Fruit fly (Drosophila melanogaster) whole organism, wandering third instar larva: ENCODE results near the gene CycT.
A peak's percentile ranks its signal among the peaks of the same experiment; 100 is the strongest.

ENCODE experiments used
- Abd-B ChIP-seq: fragments of >200 bp; optimal IDR thresholded peaks from 2 replicates; lab custom pipeline; 2017; ENCODE audit warnings: missing biosample characterization, missing genetic modification characterization
- CG32264 ChIP-seq: fragments of 200-800 bp; sonication (Bioruptor generic); optimal IDR thresholded peaks from 2 replicates; lab custom pipeline; 2016; ENCODE audit warnings: missing biosample characterization, missing genetic modification characterization
- CG9705 ChIP-seq: fragments of 200-800 bp; sonication (Bioruptor generic); optimal IDR thresholded peaks from 2 replicates; lab custom pipeline; 2018; ENCODE audit warnings: missing biosample characterization, mild to moderate bottlenecking, missing genetic modification characterization
- CrebA ChIP-seq: fragments of 200-800 bp; sonication (Bioruptor generic); optimal IDR thresholded peaks from 2 replicates; lab custom pipeline; 2016; ENCODE audit warnings: missing biosample characterization, mild to moderate bottlenecking, missing genetic modification characterization, borderline replicate concordance
- Dfd ChIP-seq: fragments of >200 bp; optimal IDR thresholded peaks from 2 replicates; lab custom pipeline; 2017; ENCODE audit warnings: missing biosample characterization, missing genetic modification characterization
- Dif ChIP-seq: fragments of 200-275, 200-300 bp; sonication (Bioruptor generic); optimal IDR thresholded peaks from 2 replicates; lab custom pipeline; 2018; ENCODE audit warnings: missing biosample characterization, missing genetic modification characterization; ENCODE audit not compliant: partially characterized antibody
- GATAd ChIP-seq: sonication (Bioruptor generic); optimal IDR thresholded peaks from 2 replicates; lab custom pipeline; 2016; ENCODE audit warnings: missing biosample characterization, missing genetic modification characterization
- HLH106 ChIP-seq: fragments of 200-800 bp; optimal IDR thresholded peaks from 3 replicates; lab custom pipeline; 2019; ENCODE audit warnings: missing biosample characterization, mild to moderate bottlenecking, missing genetic modification characterization, moderate library complexity
- Hnf4 ChIP-seq: fragments of 200-800 bp; sonication (Bioruptor generic); optimal IDR thresholded peaks from 2 replicates; lab custom pipeline; 2016; ENCODE audit warnings: missing biosample characterization, mild to moderate bottlenecking, missing genetic modification characterization
- Hr78 ChIP-seq: fragments of >200 bp; optimal IDR thresholded peaks from 2 replicates; lab custom pipeline; 2017; ENCODE audit warnings: missing biosample characterization, missing genetic modification characterization
- Hr83 ChIP-seq: fragments of 200-300 bp; sonication (Bioruptor generic); optimal IDR thresholded peaks from 2 replicates; lab custom pipeline; 2016; ENCODE audit warnings: missing biosample characterization, mild to moderate bottlenecking, missing genetic modification characterization, moderate library complexity; ENCODE audit not compliant: poor library complexity, severe bottlenecking
- Jra ChIP-seq: sonication (Bioruptor generic); optimal IDR thresholded peaks from 2 replicates; lab custom pipeline; 2016; ENCODE audit warnings: missing biosample characterization, missing genetic modification characterization
- Mio ChIP-seq: sonication (Bioruptor generic); optimal IDR thresholded peaks from 2 replicates; lab custom pipeline; 2016; ENCODE audit warnings: missing biosample characterization, missing genetic modification characterization
- Myc ChIP-seq: fragments of >200 bp; optimal IDR thresholded peaks from 2 replicates; lab custom pipeline; 2017
- N ChIP-seq: fragments of >200 bp; optimal IDR thresholded peaks from 2 replicates; lab custom pipeline; 2018; ENCODE audit warnings: missing biosample characterization, missing external identifiers, missing genetic modification characterization
- OdsH ChIP-seq: fragments of 200-800 bp; sonication (Bioruptor generic); optimal IDR thresholded peaks from 2 replicates; lab custom pipeline; 2016; ENCODE audit warnings: missing biosample characterization, mild to moderate bottlenecking, missing genetic modification characterization
- Rel ChIP-seq, 2 experiments: fragments of 200-800 bp; sonication (Bioruptor generic) in 1 of 2; optimal IDR thresholded peaks; 2 replicates in 1 of 2; 3 replicates in 1 of 2; lab custom pipeline; 2016 to 2019; ENCODE audit warnings: mild to moderate bottlenecking in 2 of 2, missing biosample characterization in 2 of 2, missing genetic modification characterization in 2 of 2, moderate library complexity in 1 of 2
- Sp1 ChIP-seq: fragments of 200-800 bp; sonication (Bioruptor generic); optimal IDR thresholded peaks from 3 replicates; lab custom pipeline; 2019; ENCODE audit warnings: missing biosample characterization, mild to moderate bottlenecking, missing genetic modification characterization, moderate library complexity
- Vsx2 ChIP-seq: fragments of 200-300, 225-300 bp; sonication (Bioruptor generic); optimal IDR thresholded peaks from 2 replicates; lab custom pipeline; 2018; ENCODE audit warnings: missing biosample characterization, missing genetic modification characterization; ENCODE audit not compliant: partially characterized antibody
- br ChIP-seq: fragments of 200-800 bp; sonication (Bioruptor generic); optimal IDR thresholded peaks from 2 replicates; lab custom pipeline; 2016; ENCODE audit warnings: missing biosample characterization, missing genetic modification characterization
- brk ChIP-seq: fragments of 200-800 bp; sonication (Bioruptor generic); optimal IDR thresholded peaks from 2 replicates; lab custom pipeline; 2016; ENCODE audit warnings: missing biosample characterization, mild to moderate bottlenecking, missing genetic modification characterization
- dl ChIP-seq, 2 experiments: fragments of 175-275, 200-275 bp in 1 of 2; fragments of 200-275 bp in 1 of 2; sonication (Bioruptor generic); optimal IDR thresholded peaks; lab custom pipeline; 2018; ENCODE audit warnings: mild to moderate bottlenecking in 2 of 2, missing biosample characterization in 2 of 2, missing genetic modification characterization in 2 of 2, moderate library complexity in 2 of 2; ENCODE audit not compliant: partially characterized antibody in 2 of 2, insufficient read depth in 1 of 2
- dmrt93B ChIP-seq: fragments of 200-800 bp; sonication (Bioruptor generic); optimal IDR thresholded peaks from 2 replicates; lab custom pipeline; 2018; ENCODE audit warnings: missing biosample characterization, mild to moderate bottlenecking, missing genetic modification characterization
- dsf ChIP-seq: sonication (Bioruptor generic); optimal IDR thresholded peaks from 2 replicates; lab custom pipeline; 2016; ENCODE audit warnings: missing biosample characterization, missing genetic modification characterization, borderline replicate concordance
- ey ChIP-seq: fragments of 200-800 bp; sonication (Bioruptor generic); optimal IDR thresholded peaks from 2 replicates; lab custom pipeline; 2016; ENCODE audit warnings: missing biosample characterization, missing genetic modification characterization
- foxo ChIP-seq, 2 experiments: fragments of 200-800 bp; sonication (Bioruptor generic); optimal IDR thresholded peaks; 2 replicates in 1 of 2; 3 replicates in 1 of 2; lab custom pipeline; 2016 to 2017; ENCODE audit warnings: missing biosample characterization in 2 of 2, missing genetic modification characterization in 2 of 2
- fru ChIP-seq: fragments of 200-800 bp; sonication (Bioruptor generic); optimal IDR thresholded peaks from 3 replicates; lab custom pipeline; 2016; ENCODE audit warnings: missing biosample characterization, mild to moderate bottlenecking, missing genetic modification characterization
- h ChIP-seq: fragments of 200-800 bp; sonication (Bioruptor generic); optimal IDR thresholded peaks from 3 replicates; lab custom pipeline; 2016; ENCODE audit warnings: missing biosample characterization, mild to moderate bottlenecking, missing genetic modification characterization
- jim ChIP-seq: fragments of 175-275, 200-325 bp; sonication (Bioruptor generic); optimal IDR thresholded peaks from 2 replicates; lab custom pipeline; 2016; ENCODE audit warnings: missing biosample characterization, mild to moderate bottlenecking, missing genetic modification characterization
- lola ChIP-seq: fragments of >200 bp; optimal IDR thresholded peaks from 2 replicates; lab custom pipeline; 2017; ENCODE audit warnings: missing biosample characterization, missing genetic modification characterization
- pan ChIP-seq: fragments of >200 bp; optimal IDR thresholded peaks from 2 replicates; lab custom pipeline; 2017
- psq ChIP-seq: fragments of 200-800 bp; sonication (Bioruptor generic); optimal IDR thresholded peaks from 3 replicates; lab custom pipeline; 2017; ENCODE audit warnings: missing biosample characterization, mild to moderate bottlenecking, missing genetic modification characterization, moderate library complexity
- rgr ChIP-seq: fragments of 200-800 bp; sonication (Bioruptor generic); optimal IDR thresholded peaks from 3 replicates; lab custom pipeline; 2016; ENCODE audit warnings: missing biosample characterization, mild to moderate bottlenecking, missing genetic modification characterization
- sage ChIP-seq: fragments of 200-800 bp; sonication (Bioruptor generic); optimal IDR thresholded peaks from 2 replicates; lab custom pipeline; 2016; ENCODE audit warnings: missing biosample characterization, mild to moderate bottlenecking, missing genetic modification characterization
- sv ChIP-seq: fragments of 200-800 bp; sonication (Bioruptor generic); optimal IDR thresholded peaks from 3 replicates; lab custom pipeline; 2016; ENCODE audit warnings: missing biosample characterization, missing genetic modification characterization
- tai ChIP-seq: sonication (Bioruptor generic); optimal IDR thresholded peaks from 2 replicates; lab custom pipeline; 2016; ENCODE audit warnings: missing biosample characterization, missing genetic modification characterization
- usp ChIP-seq: fragments of >200 bp; optimal IDR thresholded peaks from 2 replicates; lab custom pipeline; 2017; ENCODE audit warnings: missing biosample characterization, missing genetic modification characterization
- woc ChIP-seq: sonication (Bioruptor generic); optimal IDR thresholded peaks from 2 replicates; lab custom pipeline; 2016; ENCODE audit warnings: missing biosample characterization, mild to moderate bottlenecking, missing genetic modification characterization

CycT gene

dm6 chr3L:17504538-17504937, 53.0 kb downstream of the CycT start:
- TF ChIP-seq Hr83 (GFP tag; lab: Kevin White, UChicago) (no peak), Myc (no peak)

DNA sequence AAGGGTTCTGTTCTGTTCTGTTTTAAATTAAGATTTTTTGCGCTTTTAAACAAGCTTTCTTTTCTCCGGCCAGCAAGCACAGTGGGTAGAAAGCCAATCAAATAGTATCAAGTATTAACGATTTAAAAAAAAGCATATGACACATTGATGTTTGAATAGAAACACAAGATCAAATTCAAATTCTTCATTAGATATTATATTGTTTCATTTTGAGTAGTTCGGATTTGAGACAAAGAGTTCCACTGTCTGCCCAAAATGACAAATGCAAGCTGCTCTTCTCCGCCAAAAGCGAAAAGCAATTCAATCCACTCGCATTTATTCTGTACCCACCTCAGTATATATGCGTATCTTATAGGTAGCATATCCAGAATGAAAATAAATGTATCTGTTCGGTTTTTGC, 55.4 kb downstream of the CycT start:
- TF ChIP-seq Dif (GFP tag; lab: Kevin White, UChicago), result no peak
- peak; percentile 81 for TF ChIP-seq woc (GFP tag; lab: Kevin White, UChicago)
- no peak for TF ChIP-seq Mio
- no peak for TF ChIP-seq Abd-B (GFP tag; lab: Kevin White, UChicago)
- peak; percentile 62 for TF ChIP-seq Hnf4
- TF ChIP-seq psq, result peak; percentile 70
- peak; percentile 51 for TF ChIP-seq tai (GFP tag; lab: Kevin White, UChicago)
- peak; percentile 26 for TF ChIP-seq dmrt93B (GFP tag; lab: Kevin White, UChicago)
- TF ChIP-seq N, result no peak
- TF ChIP-seq lola (GFP tag; lab: Kevin White, UChicago), result no peak
- peak; percentile 49 for TF ChIP-seq sage (GFP tag; lab: Kevin White, UChicago)
- no peak for TF ChIP-seq GATAd (GFP tag; lab: Kevin White, UChicago)
- TF ChIP-seq Rel (GFP tag; optimal IDR thresholded peaks at IDR 0.05; lab: Kevin White, UChicago), result peak; percentile 62
- TF ChIP-seq Rel (tag; optimal IDR thresholded peaks at IDR 0.05; lab: Kevin White, UChicago), result no peak
- TF ChIP-seq pan (lab: Kevin White, UChicago), result no peak
- no peak for TF ChIP-seq Vsx2
- TF ChIP-seq OdsH (GFP tag; lab: Kevin White, UChicago), result peak; percentile 78
- peak; percentile 74 for TF ChIP-seq Sp1 (GFP tag; lab: Kevin White, UChicago)
- TF ChIP-seq CG32264, result peak; percentile 65
- no peak for TF ChIP-seq dsf (GFP tag; lab: Kevin White, UChicago)
- TF ChIP-seq foxo (GFP tag; optimal IDR thresholded peaks at IDR 0.05; lab: Kevin White, UChicago), result peak; percentile 20 to 82
- TF ChIP-seq sv (GFP tag; lab: Kevin White, UChicago), result no peak
- no peak for TF ChIP-seq dl (GFP tag; optimal IDR thresholded peaks at IDR 0.05; lab: Kevin White, UChicago; ENCODE audit: insufficient read depth in 1 of 2, partially characterized antibody in 2 of 2)
- no peak for TF ChIP-seq Myc
- TF ChIP-seq ey (GFP tag; lab: Kevin White, UChicago), result peak; percentile 79
- TF ChIP-seq rgr (GFP tag; lab: Kevin White, UChicago), result peak; percentile 81
- no peak for TF ChIP-seq brk
- peak; percentile 33 for TF ChIP-seq Hr83 (GFP tag; lab: Kevin White, UChicago)
- peak; percentile 85 for TF ChIP-seq h
- TF ChIP-seq Hr78 (GFP tag; lab: Kevin White, UChicago), result no peak
- no peak for TF ChIP-seq Dfd (GFP tag; lab: Kevin White, UChicago)
- TF ChIP-seq jim, result no peak
- TF ChIP-seq CrebA (GFP tag; lab: Kevin White, UChicago), result no peak
- peak; percentile 85 for TF ChIP-seq fru (GFP tag; lab: Kevin White, UChicago)
- TF ChIP-seq CG9705 (GFP tag; lab: Kevin White, UChicago), result no peak
- TF ChIP-seq HLH106 (tag; lab: Kevin White, UChicago), result peak; percentile 78
- TF ChIP-seq usp (GFP tag; lab: Kevin White, UChicago), result no peak
- TF ChIP-seq Jra (GFP tag; lab: Kevin White, UChicago), result peak; percentile 43
- TF ChIP-seq br (GFP tag; lab: Kevin White, UChicago), result peak; percentile 82
